Worm (Caenorhabditis elegans): Measurements from ENCODE around the gene T26G10.1.
"Not testable (repeated sequence)": the region's sequence is repeated elsewhere in the genome, so short reads cannot be mapped to it uniquely, and the experiment has no call there.

The T26G10.1 gene

ce11 chrIII:9434999-9435398, 28.6 kb upstream of the T26G10.1 start:
- TF ChIP-seq cog-1 (tag; optimal IDR thresholded peaks at IDR 0.05) = no peak
- TF ChIP-seq klf-2 (GFP tag; conservative IDR thresholded peaks at IDR 0.05) = no peak
- no peak for TF ChIP-seq tab-1 (GFP tag; IDR thresholded peaks at IDR 0.05)
- no peak for TF ChIP-seq flt-1 (GFP tag; IDR thresholded peaks at IDR 0.05)
- TF ChIP-seq ztf-29 (GFP tag; IDR thresholded peaks at IDR 0.05) = no peak
- TF ChIP-seq T22C8.4 (GFP tag; IDR thresholded peaks at IDR 0.05) = no peak

- TF ChIP-seq T22C8.4 (GFP tag; IDR thresholded peaks at IDR 0.05) (no peak), flt-1 (GFP tag; IDR thresholded peaks at IDR 0.05) (no peak), ref-1 (GFP tag; conservative IDR thresholded peaks at IDR 0.05) (no peak), tab-1 (GFP tag; IDR thresholded peaks at IDR 0.05) (no peak), med-1 (GFP tag; optimal IDR thresholded peaks at IDR 0.05; ENCODE audit: insufficient read depth) (no peak), ztf-29 (GFP tag; IDR thresholded peaks at IDR 0.05) (no peak), klf-2 (GFP tag; conservative IDR thresholded peaks at IDR 0.05) (no peak), cog-1 (tag; optimal IDR thresholded peaks at IDR 0.05) (no peak), ztf-23 (GFP tag; IDR thresholded peaks at IDR 0.05) (no peak)
Observed at ce11 chrIII:9433576-9434107, 27.2 kb upstream of the T26G10.1 start, which contains the start of gene cpar-1. cpar-1 (plus strand) TSS chrIII:9434057.

ce11 chrIII:9426301-9426700, 19.9 kb upstream of the T26G10.1 start, which contains the start of gene T26G10.5:
T26G10.5 (minus strand) TSS chrIII:9426401.
- no peak for TF ChIP-seq T22C8.4 (GFP tag; IDR thresholded peaks at IDR 0.05)

ce11 chrIII:9420231-9420630, 13.8 kb upstream of the T26G10.1 start, which contains the start of gene T26G10.4:
T26G10.4 (plus strand) TSS chrIII:9420531.
- TF ChIP-seq flt-1 (GFP tag; IDR thresholded peaks at IDR 0.05); ref-1 (GFP tag; conservative IDR thresholded peaks at IDR 0.05); med-1 (GFP tag; optimal IDR thresholded peaks at IDR 0.05; ENCODE audit: insufficient read depth): not testable (repeated sequence)

- no peak for TF ChIP-seq klf-2 (GFP tag; conservative IDR thresholded peaks at IDR 0.05)
- no peak for TF ChIP-seq tab-1 (GFP tag; IDR thresholded peaks at IDR 0.05)
- no peak for TF ChIP-seq T22C8.4 (GFP tag; IDR thresholded peaks at IDR 0.05)
- TF ChIP-seq ztf-29 (GFP tag; IDR thresholded peaks at IDR 0.05) = no peak
- TF ChIP-seq ztf-23 (GFP tag; IDR thresholded peaks at IDR 0.05) = no peak
- no peak for TF ChIP-seq cog-1 (tag; optimal IDR thresholded peaks at IDR 0.05)
- TF ChIP-seq ref-1 (GFP tag; conservative IDR thresholded peaks at IDR 0.05) = no peak
- no peak for TF ChIP-seq flt-1 (GFP tag; IDR thresholded peaks at IDR 0.05)
Observed at ce11 chrIII:9413340-9413739, 6.9 kb upstream of the T26G10.1 start, which contains the start of gene T26G10.3. T26G10.3 (minus strand) TSS chrIII:9413440.

ce11 chrIII:9408304-9408703, 1.9 kb upstream of the T26G10.1 start:
- 0 out of 2 replicates have a peak, but pooled peaks have one; percentile 45 for TF ChIP-seq tab-1 (GFP tag; IDR thresholded peaks at IDR 0.05)

- TF ChIP-seq klf-2 (GFP tag; conservative IDR thresholded peaks at IDR 0.05) (no peak), tab-1 (GFP tag; IDR thresholded peaks at IDR 0.05) (no peak), ztf-29 (GFP tag; IDR thresholded peaks at IDR 0.05) (no peak), med-1 (GFP tag; optimal IDR thresholded peaks at IDR 0.05; ENCODE audit: insufficient read depth) (no peak), flt-1 (GFP tag; IDR thresholded peaks at IDR 0.05) (no peak), ztf-23 (GFP tag; IDR thresholded peaks at IDR 0.05) (no peak), cog-1 (tag; optimal IDR thresholded peaks at IDR 0.05) (no peak), ref-1 (GFP tag; conservative IDR thresholded peaks at IDR 0.05) (no peak), T22C8.4 (GFP tag; IDR thresholded peaks at IDR 0.05) (no peak)
Observed at ce11 chrIII:9401036-9401435, 5.4 kb downstream of the T26G10.1 start, which contains the start of gene nlp-48. nlp-48 (minus strand) TSS chrIII:9401136.

ce11 chrIII:9393114-9393780, 13.2 kb downstream of the T26G10.1 start, which contains the start of the genes gpr-2 and rgr-1:
gpr-2 (minus strand) TSS chrIII:9393164.
rgr-1 (plus strand) TSS chrIII:9393730.
- TF ChIP-seq T22C8.4 (GFP tag; IDR thresholded peaks at IDR 0.05) (no peak), med-1 (GFP tag; optimal IDR thresholded peaks at IDR 0.05; ENCODE audit: insufficient read depth) (no peak), ref-1 (GFP tag; conservative IDR thresholded peaks at IDR 0.05) (no peak), ztf-29 (GFP tag; IDR thresholded peaks at IDR 0.05) (no peak), flt-1 (GFP tag; IDR thresholded peaks at IDR 0.05) (no peak), klf-2 (GFP tag; conservative IDR thresholded peaks at IDR 0.05) (no peak), ztf-23 (GFP tag; IDR thresholded peaks at IDR 0.05) (no peak), cog-1 (tag; optimal IDR thresholded peaks at IDR 0.05) (no peak), tab-1 (GFP tag; IDR thresholded peaks at IDR 0.05) (no peak)

- TF ChIP-seq ztf-29 (GFP tag; IDR thresholded peaks at IDR 0.05) = no peak
- no peak for TF ChIP-seq cog-1 (tag; optimal IDR thresholded peaks at IDR 0.05)
- TF ChIP-seq ref-1 (GFP tag; conservative IDR thresholded peaks at IDR 0.05) = no peak
- TF ChIP-seq tab-1 (GFP tag; IDR thresholded peaks at IDR 0.05) = no peak
- TF ChIP-seq flt-1 (GFP tag; IDR thresholded peaks at IDR 0.05) = no peak
- TF ChIP-seq med-1 (GFP tag; optimal IDR thresholded peaks at IDR 0.05; ENCODE audit: insufficient read depth) = no peak
- TF ChIP-seq T22C8.4 (GFP tag; IDR thresholded peaks at IDR 0.05) = no peak
- no peak for TF ChIP-seq ztf-23 (GFP tag; IDR thresholded peaks at IDR 0.05)
- no peak for TF ChIP-seq klf-2 (GFP tag; conservative IDR thresholded peaks at IDR 0.05)
Observed at ce11 chrIII:9390924-9391323, 15.5 kb downstream of the T26G10.1 start.

ce11 chrIII:9390007-9390406, 16.4 kb downstream of the T26G10.1 start, which contains the start of gene slc-17.2:
slc-17.2 (minus strand) TSS chrIII:9390107.
- TF ChIP-seq ztf-23 (GFP tag; IDR thresholded peaks at IDR 0.05) = no peak
- TF ChIP-seq flt-1 (GFP tag; IDR thresholded peaks at IDR 0.05) = no peak
- TF ChIP-seq tab-1 (GFP tag; IDR thresholded peaks at IDR 0.05) = no peak
- no peak for TF ChIP-seq ztf-29 (GFP tag; IDR thresholded peaks at IDR 0.05)
- no peak for TF ChIP-seq ref-1 (GFP tag; conservative IDR thresholded peaks at IDR 0.05)
- TF ChIP-seq med-1 (GFP tag; optimal IDR thresholded peaks at IDR 0.05; ENCODE audit: insufficient read depth) = no peak
- no peak for TF ChIP-seq cog-1 (tag; optimal IDR thresholded peaks at IDR 0.05)
- no peak for TF ChIP-seq T22C8.4 (GFP tag; IDR thresholded peaks at IDR 0.05)
- TF ChIP-seq klf-2 (GFP tag; conservative IDR thresholded peaks at IDR 0.05) = no peak

All from whole organism, midembryonic.